Worm (Caenorhabditis elegans): Measurements from ENCODE around the gene mdh-2.

The mdh-2 gene

DNA sequence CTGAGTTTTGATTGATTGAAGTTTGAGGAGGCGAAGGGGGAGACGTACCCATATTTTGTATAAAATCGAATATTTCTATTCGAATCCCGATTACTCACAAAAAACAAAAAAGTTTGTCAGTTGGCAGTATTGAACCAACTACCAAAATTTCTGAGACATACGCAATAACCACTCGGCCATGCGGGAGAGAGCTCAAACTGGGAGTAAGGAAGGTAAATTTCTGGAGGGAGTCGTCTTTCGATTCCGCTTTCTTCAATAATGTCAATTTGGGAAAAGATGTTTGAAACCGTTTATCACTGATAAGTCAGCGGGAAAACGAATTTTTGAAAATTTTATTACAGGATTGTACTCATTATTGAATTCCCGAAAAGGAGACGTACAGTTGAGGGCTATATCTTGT lies 20.9 kb upstream of the mdh-2 start:
- 0 out of 4 replicates have a peak, but pooled peaks of 1 of the 2 experiments have one; percentile 53 for TF ChIP-seq madf-5 (GFP tag; IDR thresholded peaks at IDR 0.05)
- TF ChIP-seq lin-38 (GFP tag; IDR thresholded peaks at IDR 0.05): peak; percentile 70
- 0 out of 2 replicates have a peak, but pooled peaks have one; percentile 59 for TF ChIP-seq dmd-8 (GFP tag; IDR thresholded peaks at IDR 0.05)
- TF ChIP-seq Y105C5A.15 (GFP tag; IDR thresholded peaks at IDR 0.05): 0 out of 2 replicates have a peak, but pooled peaks have one; percentile 51
- TF ChIP-seq vab-7 (GFP tag; IDR thresholded peaks at IDR 0.05): peak; percentile 44; the same call in 1 of the 2 replicates
- 0 out of 2 replicates have a peak, but pooled peaks have one; percentile 23 for TF ChIP-seq arid-1 (GFP tag; conservative IDR thresholded peaks at IDR 0.05)

ce11 chrIII:6627876-6628275 lies 20.0 kb upstream of the mdh-2 start:
- peak; percentile 82 for TF ChIP-seq lin-38 (GFP tag; IDR thresholded peaks at IDR 0.05)

DNA sequence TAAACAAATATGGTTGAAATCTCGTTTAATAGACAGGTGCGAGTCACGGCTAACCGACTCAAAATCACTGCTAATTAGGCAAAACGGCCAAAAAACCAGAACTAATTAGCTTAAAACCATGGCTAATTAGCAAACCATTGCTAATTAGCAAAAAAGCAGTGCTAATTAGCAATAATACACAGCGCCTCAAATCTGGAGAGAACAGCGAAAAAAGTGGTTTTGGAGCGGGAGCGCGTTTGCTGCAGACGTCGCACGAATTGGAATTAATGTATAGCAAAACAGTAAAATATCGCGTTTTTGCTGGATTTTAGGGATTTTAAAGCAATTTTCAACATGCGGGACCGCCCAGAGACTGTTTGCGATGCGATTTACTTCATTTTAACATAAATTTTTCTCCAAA lies 18.4 kb upstream of the mdh-2 start:
- TF ChIP-seq ceh-44 (GFP tag; IDR thresholded peaks at IDR 0.05): 0 out of 2 replicates have a peak, but pooled peaks have one; percentile 34
- TF ChIP-seq lin-38 (GFP tag; IDR thresholded peaks at IDR 0.05): peak; percentile 61

ce11 chrIII:6625317-6625716 lies 17.4 kb upstream of the mdh-2 start:
- TF ChIP-seq hif-1 (tag; optimal IDR thresholded peaks at IDR 0.05) (peak in 1 of 2 experiments; percentile 58), lin-13 (GFP tag; optimal IDR thresholded peaks at IDR 0.05) (peak; percentile 21), hlh-30 (tag; optimal IDR thresholded peaks at IDR 0.05; ENCODE audit: insufficient read depth) (peak; percentile 42), daf-12 (tag; optimal IDR thresholded peaks at IDR 0.05) (no peak), lim-7 (GFP tag; IDR thresholded peaks at IDR 0.05) (no peak), nhr-76 (tag; optimal IDR thresholded peaks at IDR 0.05) (no peak), mes-2 (tag; optimal IDR thresholded peaks at IDR 0.05; ENCODE audit: poor library complexity, severe bottlenecking) (peak; percentile 94), fos-1 (tag; optimal IDR thresholded peaks at IDR 0.05) (no peak), tag-97 (GFP tag; IDR thresholded peaks at IDR 0.05) (no peak), nhr-6 (tag; optimal IDR thresholded peaks at IDR 0.05) (peak; percentile 37), vab-7 (GFP tag; IDR thresholded peaks at IDR 0.05) (0 out of 2 replicates have a peak, but pooled peaks have one; percentile 24), cey-2 (tag; optimal IDR thresholded peaks at IDR 0.05; ENCODE audit: borderline replicate concordance, insufficient read depth) (no peak), dve-1 (tag; optimal IDR thresholded peaks at IDR 0.05; ENCODE audit: insufficient read depth) (peak; percentile 51), R02D3.7 (tag; optimal IDR thresholded peaks at IDR 0.05) (no peak), daf-16 (GFP tag; optimal IDR thresholded peaks at IDR 0.05) (no peak), daf-16 (tag; optimal IDR thresholded peaks at IDR 0.05) (peak; percentile 8), nhr-237 (tag; optimal IDR thresholded peaks at IDR 0.05) (no peak), arid-1 (GFP tag; conservative IDR thresholded peaks at IDR 0.05) (no peak), T20F7.1 (GFP tag; optimal IDR thresholded peaks at IDR 0.05) (peak; percentile 32), F49E8.2 (tag; optimal IDR thresholded peaks at IDR 0.05; ENCODE audit: borderline replicate concordance) (no peak), dpl-1 (GFP tag; optimal IDR thresholded peaks at IDR 0.05) (peak; percentile 64), unc-130 (GFP tag; optimal IDR thresholded peaks at IDR 0.05) (peak; percentile 74), lin-38 (GFP tag; IDR thresholded peaks at IDR 0.05) (peak; percentile 60), pha-4 (GFP tag; IDR thresholded peaks at IDR 0.05) (no peak), pha-4 (tag; optimal IDR thresholded peaks at IDR 0.05) (peak; percentile 7), hlh-11 (tag; optimal IDR thresholded peaks at IDR 0.05) (peak; percentile 13), lsy-2 (tag; optimal IDR thresholded peaks at IDR 0.05) (peak in 1 of 2 experiments; percentile 78), mep-1 (tag; optimal IDR thresholded peaks at IDR 0.05) (peak; percentile 73), nhr-77 (tag; optimal IDR thresholded peaks at IDR 0.05) (peak; percentile 44)

- TF ChIP-seq nhr-28 (tag; optimal IDR thresholded peaks at IDR 0.05) (no peak), egl-43 (GFP tag; IDR thresholded peaks at IDR 0.05) (no peak), mep-1 (tag; optimal IDR thresholded peaks at IDR 0.05) (no peak), nhr-6 (tag; optimal IDR thresholded peaks at IDR 0.05) (no peak), skn-1 (tag; optimal IDR thresholded peaks at IDR 0.05) (no peak), ces-1 (GFP tag; optimal IDR thresholded peaks at IDR 0.05) (no peak), ceh-82 (tag; optimal IDR thresholded peaks at IDR 0.05) (no peak), lin-1 (GFP tag; IDR thresholded peaks at IDR 0.05) (no peak), mes-2 (tag; optimal IDR thresholded peaks at IDR 0.05; ENCODE audit: poor library complexity, severe bottlenecking) (no peak), ama-1 (optimal IDR thresholded peaks at IDR 0.05) (no peak), Y75B8A.6 (GFP tag; IDR thresholded peaks at IDR 0.05) (no peak), nhr-76 (tag; optimal IDR thresholded peaks at IDR 0.05) (no peak), D1046.2 (GFP tag; IDR thresholded peaks at IDR 0.05) (no peak), rbr-2 (tag; optimal IDR thresholded peaks at IDR 0.05) (no peak), dmd-6 (GFP tag; IDR thresholded peaks at IDR 0.05) (no peak), hlh-11 (tag; optimal IDR thresholded peaks at IDR 0.05) (no peak), ztf-7 (tag; optimal IDR thresholded peaks at IDR 0.05) (no peak)
Observed at ce11 chrIII:6624872-6625271, 17.0 kb upstream of the mdh-2 start, which contains the start of gene copd-1. Gene copd-1 (minus strand): TSS chrIII:6624972.

Data from whole organism, L4 larva.